Worm (Caenorhabditis elegans): ENCODE results near the gene C25F9.11.

DNA sequence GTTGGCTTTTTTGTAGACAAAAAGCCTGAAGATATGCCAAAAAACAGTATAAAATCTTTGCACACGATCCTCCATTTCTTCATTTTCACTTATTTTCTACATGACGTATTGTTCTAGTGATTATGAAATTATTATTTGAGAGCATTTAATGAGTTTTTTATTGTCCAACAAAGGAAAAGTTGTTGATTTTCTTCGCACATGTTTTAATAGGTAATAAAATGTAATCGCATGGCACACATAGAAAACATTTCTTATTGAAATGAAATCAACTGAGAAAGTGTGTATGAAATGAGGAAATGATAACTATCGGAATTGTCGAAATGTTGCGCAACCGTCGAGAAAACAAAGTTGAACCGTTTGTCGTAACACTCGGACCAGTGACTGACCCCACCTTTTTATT lies 31.4 kb downstream of the C25F9.11 start:
- no peak for TF ChIP-seq zag-1 (tag; optimal IDR thresholded peaks at IDR 0.05)
- no peak for TF ChIP-seq F13H6.1 (tag; optimal IDR thresholded peaks at IDR 0.05)
- no peak for TF ChIP-seq ztf-11 (tag; optimal IDR thresholded peaks at IDR 0.05)
- no peak for TF ChIP-seq nhr-77 (tag; optimal IDR thresholded peaks at IDR 0.05)
- TF ChIP-seq ztf-4 (tag; optimal IDR thresholded peaks at IDR 0.05) = no peak
- TF ChIP-seq lin-39 (tag; optimal IDR thresholded peaks at IDR 0.05) = no peak
- no peak for TF ChIP-seq nhr-6 (tag; optimal IDR thresholded peaks at IDR 0.05)
